Fruit fly (Drosophila melanogaster) whole organism, wandering third instar larva: ENCODE measurements around the gene CG43739.

Experiments used
- CG32264 ChIP-seq: fragments of 200-800 bp; sonication (Bioruptor generic); optimal IDR thresholded peaks from 2 replicates; lab custom pipeline; 2016; ENCODE audit warnings: missing biosample characterization, missing genetic modification characterization
- CG9705 ChIP-seq: fragments of 200-800 bp; sonication (Bioruptor generic); optimal IDR thresholded peaks from 2 replicates; lab custom pipeline; 2018; ENCODE audit warnings: missing biosample characterization, mild to moderate bottlenecking, missing genetic modification characterization
- CrebA ChIP-seq: fragments of 200-800 bp; sonication (Bioruptor generic); optimal IDR thresholded peaks from 2 replicates; lab custom pipeline; 2016; ENCODE audit warnings: missing biosample characterization, mild to moderate bottlenecking, missing genetic modification characterization, borderline replicate concordance
- Dfd ChIP-seq: fragments of >200 bp; optimal IDR thresholded peaks from 2 replicates; lab custom pipeline; 2017; ENCODE audit warnings: missing biosample characterization, missing genetic modification characterization
- Dif ChIP-seq: fragments of 200-275, 200-300 bp; sonication (Bioruptor generic); optimal IDR thresholded peaks from 2 replicates; lab custom pipeline; 2018; ENCODE audit warnings: missing biosample characterization, missing genetic modification characterization; ENCODE audit not compliant: partially characterized antibody
- Hnf4 ChIP-seq: fragments of 200-800 bp; sonication (Bioruptor generic); optimal IDR thresholded peaks from 2 replicates; lab custom pipeline; 2016; ENCODE audit warnings: missing biosample characterization, mild to moderate bottlenecking, missing genetic modification characterization
- Hr83 ChIP-seq: fragments of 200-300 bp; sonication (Bioruptor generic); optimal IDR thresholded peaks from 2 replicates; lab custom pipeline; 2016; ENCODE audit warnings: missing biosample characterization, mild to moderate bottlenecking, missing genetic modification characterization, moderate library complexity; ENCODE audit not compliant: poor library complexity, severe bottlenecking
- Jra ChIP-seq: sonication (Bioruptor generic); optimal IDR thresholded peaks from 2 replicates; lab custom pipeline; 2016; ENCODE audit warnings: missing biosample characterization, missing genetic modification characterization
- Mio ChIP-seq: sonication (Bioruptor generic); optimal IDR thresholded peaks from 2 replicates; lab custom pipeline; 2016; ENCODE audit warnings: missing biosample characterization, missing genetic modification characterization
- Myc ChIP-seq: fragments of >200 bp; optimal IDR thresholded peaks from 2 replicates; lab custom pipeline; 2017
- N ChIP-seq: fragments of >200 bp; optimal IDR thresholded peaks from 2 replicates; lab custom pipeline; 2018; ENCODE audit warnings: missing biosample characterization, missing external identifiers, missing genetic modification characterization
- OdsH ChIP-seq: fragments of 200-800 bp; sonication (Bioruptor generic); optimal IDR thresholded peaks from 2 replicates; lab custom pipeline; 2016; ENCODE audit warnings: missing biosample characterization, mild to moderate bottlenecking, missing genetic modification characterization
- Rel ChIP-seq, 2 experiments: fragments of 200-800 bp; sonication (Bioruptor generic) in 1 of 2; optimal IDR thresholded peaks; 2 replicates in 1 of 2; 3 replicates in 1 of 2; lab custom pipeline; 2016 to 2019; ENCODE audit warnings: mild to moderate bottlenecking in 2 of 2, missing biosample characterization in 2 of 2, missing genetic modification characterization in 2 of 2, moderate library complexity in 1 of 2
- Sp1 ChIP-seq: fragments of 200-800 bp; sonication (Bioruptor generic); optimal IDR thresholded peaks from 3 replicates; lab custom pipeline; 2019; ENCODE audit warnings: missing biosample characterization, mild to moderate bottlenecking, missing genetic modification characterization, moderate library complexity
- Vsx2 ChIP-seq: fragments of 200-300, 225-300 bp; sonication (Bioruptor generic); optimal IDR thresholded peaks from 2 replicates; lab custom pipeline; 2018; ENCODE audit warnings: missing biosample characterization, missing genetic modification characterization; ENCODE audit not compliant: partially characterized antibody
- br ChIP-seq: fragments of 200-800 bp; sonication (Bioruptor generic); optimal IDR thresholded peaks from 2 replicates; lab custom pipeline; 2016; ENCODE audit warnings: missing biosample characterization, missing genetic modification characterization
- brk ChIP-seq: fragments of 200-800 bp; sonication (Bioruptor generic); optimal IDR thresholded peaks from 2 replicates; lab custom pipeline; 2016; ENCODE audit warnings: missing biosample characterization, mild to moderate bottlenecking, missing genetic modification characterization
- dl ChIP-seq, 2 experiments: fragments of 175-275, 200-275 bp in 1 of 2; fragments of 200-275 bp in 1 of 2; sonication (Bioruptor generic); optimal IDR thresholded peaks; lab custom pipeline; 2018; ENCODE audit warnings: mild to moderate bottlenecking in 2 of 2, missing biosample characterization in 2 of 2, missing genetic modification characterization in 2 of 2, moderate library complexity in 2 of 2; ENCODE audit not compliant: partially characterized antibody in 2 of 2, insufficient read depth in 1 of 2
- dmrt93B ChIP-seq: fragments of 200-800 bp; sonication (Bioruptor generic); optimal IDR thresholded peaks from 2 replicates; lab custom pipeline; 2018; ENCODE audit warnings: missing biosample characterization, mild to moderate bottlenecking, missing genetic modification characterization
- ey ChIP-seq: fragments of 200-800 bp; sonication (Bioruptor generic); optimal IDR thresholded peaks from 2 replicates; lab custom pipeline; 2016; ENCODE audit warnings: missing biosample characterization, missing genetic modification characterization
- foxo ChIP-seq, 2 experiments: fragments of 200-800 bp; sonication (Bioruptor generic); optimal IDR thresholded peaks; 2 replicates in 1 of 2; 3 replicates in 1 of 2; lab custom pipeline; 2016 to 2017; ENCODE audit warnings: missing biosample characterization in 2 of 2, missing genetic modification characterization in 2 of 2
- fru ChIP-seq: fragments of 200-800 bp; sonication (Bioruptor generic); optimal IDR thresholded peaks from 3 replicates; lab custom pipeline; 2016; ENCODE audit warnings: missing biosample characterization, mild to moderate bottlenecking, missing genetic modification characterization
- h ChIP-seq: fragments of 200-800 bp; sonication (Bioruptor generic); optimal IDR thresholded peaks from 3 replicates; lab custom pipeline; 2016; ENCODE audit warnings: missing biosample characterization, mild to moderate bottlenecking, missing genetic modification characterization
- lola ChIP-seq: fragments of >200 bp; optimal IDR thresholded peaks from 2 replicates; lab custom pipeline; 2017; ENCODE audit warnings: missing biosample characterization, missing genetic modification characterization
- pan ChIP-seq: fragments of >200 bp; optimal IDR thresholded peaks from 2 replicates; lab custom pipeline; 2017
- psq ChIP-seq: fragments of 200-800 bp; sonication (Bioruptor generic); optimal IDR thresholded peaks from 3 replicates; lab custom pipeline; 2017; ENCODE audit warnings: missing biosample characterization, mild to moderate bottlenecking, missing genetic modification characterization, moderate library complexity
- rgr ChIP-seq: fragments of 200-800 bp; sonication (Bioruptor generic); optimal IDR thresholded peaks from 3 replicates; lab custom pipeline; 2016; ENCODE audit warnings: missing biosample characterization, mild to moderate bottlenecking, missing genetic modification characterization
- sv ChIP-seq: fragments of 200-800 bp; sonication (Bioruptor generic); optimal IDR thresholded peaks from 3 replicates; lab custom pipeline; 2016; ENCODE audit warnings: missing biosample characterization, missing genetic modification characterization
- tai ChIP-seq: sonication (Bioruptor generic); optimal IDR thresholded peaks from 2 replicates; lab custom pipeline; 2016; ENCODE audit warnings: missing biosample characterization, missing genetic modification characterization
- usp ChIP-seq: fragments of >200 bp; optimal IDR thresholded peaks from 2 replicates; lab custom pipeline; 2017; ENCODE audit warnings: missing biosample characterization, missing genetic modification characterization
- woc ChIP-seq: sonication (Bioruptor generic); optimal IDR thresholded peaks from 2 replicates; lab custom pipeline; 2016; ENCODE audit warnings: missing biosample characterization, mild to moderate bottlenecking, missing genetic modification characterization

The CG43739 gene

dm6 chr2L:20885889-20886507, 32.7 kb downstream of the CG43739 start:
- TF ChIP-seq tai (no peak), Dif (GFP tag; lab: Kevin White, UChicago) (no peak), pan (lab: Kevin White, UChicago) (no peak), brk (no peak), rgr (GFP tag; lab: Kevin White, UChicago) (no peak), Rel (GFP tag; optimal IDR thresholded peaks at IDR 0.05; lab: Kevin White, UChicago) (no peak), Rel (tag; optimal IDR thresholded peaks at IDR 0.05; lab: Kevin White, UChicago) (peak; percentile 8), dmrt93B (GFP tag; lab: Kevin White, UChicago) (no peak), sv (GFP tag; lab: Kevin White, UChicago) (no peak)

DNA sequence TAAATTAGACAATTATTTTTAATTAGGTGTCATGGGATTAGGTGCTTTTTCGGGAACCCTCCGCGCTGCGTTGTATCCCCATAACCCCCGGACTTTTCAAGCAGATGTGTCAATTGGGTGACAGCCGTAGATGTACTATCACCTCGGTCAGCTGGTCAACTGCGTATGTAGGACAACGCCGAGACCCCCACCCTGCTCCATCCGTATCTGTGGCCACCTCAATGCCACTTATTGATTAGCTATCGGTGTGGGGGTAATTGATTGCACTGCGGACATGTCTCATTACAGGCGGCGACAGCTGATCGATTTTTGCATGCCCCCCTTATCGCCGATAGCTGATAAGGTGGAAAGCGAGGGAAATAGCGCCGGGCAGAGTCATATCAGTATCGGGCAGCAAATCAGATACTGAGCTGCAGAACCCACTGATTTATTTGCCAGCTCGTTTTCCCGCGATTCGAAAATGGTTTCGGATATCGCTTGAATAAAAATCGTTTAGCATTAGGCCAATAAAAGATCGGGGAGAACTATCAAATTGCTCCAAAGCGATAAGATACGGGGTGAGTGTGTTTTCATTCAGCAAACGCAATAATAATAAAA, 35.0 kb downstream of the CG43739 start:
- TF ChIP-seq CG32264 (no peak), Rel (GFP tag; optimal IDR thresholded peaks at IDR 0.05; lab: Kevin White, UChicago) (no peak), Rel (tag; optimal IDR thresholded peaks at IDR 0.05; lab: Kevin White, UChicago) (no peak), tai (no peak)

DNA sequence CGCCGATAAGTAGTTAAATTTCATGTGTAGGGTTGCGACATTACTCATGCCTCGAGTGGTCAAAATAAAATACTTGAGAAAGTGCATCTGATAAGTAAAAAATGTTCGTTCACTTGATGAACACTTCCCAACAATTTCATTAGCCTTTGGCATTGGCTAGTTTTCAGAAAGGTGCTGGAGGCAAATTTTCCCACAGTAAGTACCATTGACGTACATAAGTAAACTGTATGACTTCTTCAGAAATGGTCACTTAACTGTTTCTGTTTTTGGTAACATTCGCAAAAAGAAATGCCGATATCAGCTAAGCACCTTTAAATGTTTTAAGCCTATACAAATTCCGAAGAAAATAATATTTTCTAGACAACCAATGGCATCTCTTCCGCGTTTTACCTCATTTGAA, 35.6 kb downstream of the CG43739 start:
- TF ChIP-seq dl (GFP tag; optimal IDR thresholded peaks at IDR 0.05; lab: Kevin White, UChicago; ENCODE audit: insufficient read depth in 1 of 2, partially characterized antibody in 2 of 2) (no peak), Dfd (GFP tag; lab: Kevin White, UChicago) (no peak), CG9705 (GFP tag; lab: Kevin White, UChicago) (no peak), Hnf4 (GFP tag; lab: Kevin White, UChicago) (no peak), Jra (GFP tag; lab: Kevin White, UChicago) (no peak), dmrt93B (GFP tag; lab: Kevin White, UChicago) (no peak), usp (GFP tag; lab: Kevin White, UChicago) (no peak), CrebA (no peak)
- TF ChIP-seq, all 38 proteins: peak for 0

dm6 chr2L:20881353-20882079, 37.2 kb downstream of the CG43739 start:
- no peak for TF ChIP-seq psq (GFP tag; lab: Kevin White, UChicago)
- no peak for TF ChIP-seq CrebA
- TF ChIP-seq pan (lab: Kevin White, UChicago), result no peak
- peak; percentile 11 for TF ChIP-seq ey
- TF ChIP-seq Mio (GFP tag; lab: Kevin White, UChicago), result no peak
- TF ChIP-seq Vsx2 (GFP tag; lab: Kevin White, UChicago), result no peak
- no peak for TF ChIP-seq OdsH (GFP tag; lab: Kevin White, UChicago)
- TF ChIP-seq dmrt93B (GFP tag; lab: Kevin White, UChicago), result peak; percentile 10
- no peak for TF ChIP-seq Myc (lab: Kevin White, UChicago)
- TF ChIP-seq Jra (GFP tag; lab: Kevin White, UChicago), result no peak
- peak; percentile 18 for TF ChIP-seq Hnf4 (GFP tag; lab: Kevin White, UChicago)
- no peak for TF ChIP-seq CG32264
- no peak for TF ChIP-seq N
- no peak for TF ChIP-seq fru (GFP tag; lab: Kevin White, UChicago)
- no peak for TF ChIP-seq CG9705 (GFP tag; lab: Kevin White, UChicago)
- peak; percentile 91 for TF ChIP-seq Hr83
- TF ChIP-seq brk, result no peak
- TF ChIP-seq Rel (GFP tag; optimal IDR thresholded peaks at IDR 0.05; lab: Kevin White, UChicago), result no peak
- peak; percentile 16 for TF ChIP-seq Rel (tag; optimal IDR thresholded peaks at IDR 0.05; lab: Kevin White, UChicago)
- TF ChIP-seq Sp1 (GFP tag; lab: Kevin White, UChicago), result no peak
- TF ChIP-seq tai, result no peak
- no peak for TF ChIP-seq usp (GFP tag; lab: Kevin White, UChicago)
- TF ChIP-seq br, result no peak
- peak in 1 of 2 experiments; percentile 13 for TF ChIP-seq foxo (GFP tag; optimal IDR thresholded peaks at IDR 0.05; lab: Kevin White, UChicago)
- peak; percentile 24 for TF ChIP-seq h (GFP tag; lab: Kevin White, UChicago)
- TF ChIP-seq dl (GFP tag; optimal IDR thresholded peaks at IDR 0.05; lab: Kevin White, UChicago; ENCODE audit: insufficient read depth in 1 of 2, partially characterized antibody in 2 of 2), result no peak
- TF ChIP-seq woc, result no peak
- no peak for TF ChIP-seq lola (GFP tag; lab: Kevin White, UChicago)
- TF ChIP-seq sv (GFP tag; lab: Kevin White, UChicago), result peak; percentile 21
- TF ChIP-seq Dfd (GFP tag; lab: Kevin White, UChicago), result no peak
- peak; percentile 39 for TF ChIP-seq rgr (GFP tag; lab: Kevin White, UChicago)
